Fruit fly (Drosophila melanogaster) whole organism, pupa: ENCODE measurements around the gene Sdhaf3.

Source experiments
- CG10348 ChIP-seq: fragments of 200-800 bp; sonication (Bioruptor generic); IDR thresholded peaks from 2 replicates; pipeline ENCODE4 v1.3.6; 2022; ENCODE audit warnings: missing biosample characterization, missing genetic modification characterization
- CG12605 ChIP-seq: fragments of 200-800 bp; sonication (Bioruptor generic); IDR thresholded peaks from 2 replicates; pipeline ENCODE4 v1.3.6; 2022; ENCODE audit warnings: missing biosample characterization, missing genetic modification characterization
- CG13204 ChIP-seq: fragments of 200-800 bp; sonication (Bioruptor generic); optimal IDR thresholded peaks from 2 replicates; lab custom pipeline; 2018; ENCODE audit warnings: missing biosample characterization, mild to moderate bottlenecking, missing genetic modification characterization, moderate library complexity
- CG14655 ChIP-seq: fragments of 200-800 bp; sonication (Bioruptor generic); optimal IDR thresholded peaks from 3 replicates; lab custom pipeline; 2017; ENCODE audit warnings: mild to moderate bottlenecking, missing biosample characterization, missing genetic modification reagents, missing genetic modification characterization
- CG15710 ChIP-seq: fragments of 200-800 bp; sonication (Bioruptor generic); optimal IDR thresholded peaks from 2 replicates; lab custom pipeline; 2018; ENCODE audit warnings: missing biosample characterization, mild to moderate bottlenecking, missing genetic modification characterization, moderate library complexity
- CG17806 ChIP-seq: fragments of 200-800 bp; sonication (Bioruptor generic); optimal IDR thresholded peaks from 2 replicates; lab custom pipeline; 2018; ENCODE audit warnings: missing biosample characterization, mild to moderate bottlenecking, missing genetic modification characterization, moderate library complexity
- CG32121 ChIP-seq: fragments of 200-800 bp; sonication (Bioruptor generic); IDR thresholded peaks from 2 replicates; pipeline ENCODE4 v1.3.6; 2022; ENCODE audit warnings: missing biosample characterization, missing genetic modification characterization
- CG34367 ChIP-seq: fragments of 200-800 bp; sonication (Bioruptor generic); optimal IDR thresholded peaks from 2 replicates; lab custom pipeline; 2018; ENCODE audit warnings: missing biosample characterization, mild to moderate bottlenecking, missing genetic modification characterization
- CG4496 ChIP-seq: fragments of 200-800 bp; sonication (Bioruptor generic); IDR thresholded peaks from 3 replicates; pipeline ENCODE4 v1.3.6; 2022; ENCODE audit warnings: missing biosample characterization, missing genetic modification characterization
- CG8159 ChIP-seq: fragments of 200-800 bp; sonication (Bioruptor generic); optimal IDR thresholded peaks from 3 replicates; lab custom pipeline; 2018; ENCODE audit warnings: missing biosample characterization, mild to moderate bottlenecking, missing genetic modification characterization, moderate library complexity
- CG8301 ChIP-seq: fragments of 200-800 bp; sonication (Bioruptor generic); optimal IDR thresholded peaks from 2 replicates; lab custom pipeline; 2018; ENCODE audit warnings: missing biosample characterization, mild to moderate bottlenecking, missing genetic modification characterization
- CG9948 ChIP-seq: fragments of 200-800 bp; sonication (Bioruptor generic); optimal IDR thresholded peaks from 2 replicates; lab custom pipeline; 2018; ENCODE audit warnings: missing biosample characterization, mild to moderate bottlenecking, missing genetic modification characterization, moderate library complexity
- D1 ChIP-seq: fragments of 200-800 bp; sonication (Bioruptor generic); optimal IDR thresholded peaks from 2 replicates; lab custom pipeline; 2018; ENCODE audit warnings: missing biosample characterization, mild to moderate bottlenecking, missing genetic modification characterization, moderate library complexity
- EcR ChIP-seq: fragments of 200-800 bp; sonication (Bioruptor generic); optimal IDR thresholded peaks from 3 replicates; lab custom pipeline; 2019; ENCODE audit warnings: missing biosample characterization, missing genetic modification characterization, mild to moderate bottlenecking, moderate library complexity, missing genetic modification reagents
- Ets98B ChIP-seq: fragments of 200-800 bp; sonication (Bioruptor generic); IDR thresholded peaks from 2 replicates; pipeline ENCODE4 v1.3.6; 2022; ENCODE audit warnings: missing biosample characterization, missing genetic modification characterization
- Pif1A ChIP-seq: fragments of 200-800 bp; sonication (Bioruptor generic); optimal IDR thresholded peaks from 3 replicates; lab custom pipeline; 2016; ENCODE audit warnings: missing biosample characterization, missing genetic modification characterization
- Pif1B ChIP-seq: fragments of 200-800 bp; sonication (Bioruptor generic); optimal IDR thresholded peaks from 3 replicates; lab custom pipeline; 2016; ENCODE audit warnings: missing biosample characterization, missing genetic modification characterization
- Snoo ChIP-seq: fragments of 200-800 bp; sonication (Bioruptor generic); optimal IDR thresholded peaks from 3 replicates; lab custom pipeline; 2017; ENCODE audit warnings: missing biosample characterization, mild to moderate bottlenecking, missing genetic modification characterization, inconsistent platforms
- fd96Ca ChIP-seq: fragments of 200-800 bp; sonication (Bioruptor generic); IDR thresholded peaks from 3 replicates; pipeline ENCODE4 v1.3.6; 2022; ENCODE audit warnings: missing biosample characterization, missing genetic modification characterization
- gl ChIP-seq: fragments of 200-800 bp; sonication (Bioruptor generic); optimal IDR thresholded peaks from 2 replicates; lab custom pipeline; 2018; ENCODE audit warnings: missing biosample characterization, mild to moderate bottlenecking, missing genetic modification characterization
- rn ChIP-seq: fragments of 200-800 bp; sonication (Bioruptor generic); IDR thresholded peaks from 2 replicates; pipeline ENCODE4 v1.3.6; 2022; ENCODE audit warnings: missing biosample characterization, missing genetic modification characterization

Gene Sdhaf3

DNA sequence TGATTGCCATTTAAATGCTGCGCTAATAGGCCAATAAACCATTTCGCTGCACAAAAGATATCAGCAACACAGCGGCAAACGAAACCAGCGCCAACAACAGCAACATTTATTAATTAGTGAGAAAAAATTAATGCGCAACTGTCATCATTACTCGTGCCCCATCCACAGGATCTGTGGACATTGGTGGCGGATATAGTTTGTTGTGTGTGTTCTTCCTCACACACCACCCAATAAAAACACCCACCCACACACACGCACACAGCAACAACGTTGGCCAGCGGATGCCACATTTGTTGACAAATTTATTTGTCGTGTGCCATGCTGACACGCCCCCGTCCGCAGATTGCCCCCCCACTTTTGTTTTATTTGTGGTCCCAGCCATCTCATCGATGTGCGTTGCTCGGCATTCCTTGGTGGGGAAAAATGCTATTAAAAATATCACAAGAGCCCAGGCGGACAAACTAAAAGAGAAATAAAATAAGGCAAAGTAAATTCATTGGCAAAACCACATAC is 36.0 kb upstream of the Sdhaf3 start:
- TF ChIP-seq CG34367 (tag; lab: Kevin White, UChicago) = no peak
- no peak for TF ChIP-seq CG9948 (tag; lab: Kevin White, UChicago)
- TF ChIP-seq Pif1B (GFP tag; lab: Kevin White, UChicago) = no peak
- no peak for TF ChIP-seq Ets98B (GFP tag; lab: Robert Waterston, UW)
- no peak for TF ChIP-seq CG13204
- TF ChIP-seq EcR (GFP tag; lab: Kevin White, UChicago) = no peak

- TF ChIP-seq CG4496 (GFP tag; lab: Robert Waterston, UW) = no peak
- TF ChIP-seq CG12605 (GFP tag; lab: Robert Waterston, UW) = no peak
- no peak for TF ChIP-seq CG34367 (tag; lab: Kevin White, UChicago)
- TF ChIP-seq CG17806 (tag; lab: Kevin White, UChicago) = no peak
- TF ChIP-seq CG15710 = no peak
- no peak for TF ChIP-seq CG14655
- no peak for TF ChIP-seq D1 (tag; lab: Kevin White, UChicago)
- TF ChIP-seq CG10348 (GFP tag; lab: Robert Waterston, UW) = no peak
- no peak for TF ChIP-seq CG9948 (tag; lab: Kevin White, UChicago)
- no peak for TF ChIP-seq CG8159 (tag; lab: Kevin White, UChicago)
- no peak for TF ChIP-seq gl
Measured at dm6 chr3R:16510128-16510527, 27.9 kb upstream of the Sdhaf3 start.

- TF ChIP-seq EcR (GFP tag; lab: Kevin White, UChicago) (peak; percentile 56), CG17806 (tag; lab: Kevin White, UChicago) (no peak), CG13204 (peak; percentile 45)
Measured at dm6 chr3R:16507706-16508105, 25.5 kb upstream of the Sdhaf3 start.

dm6 chr3R:16504541-16504940 is 22.3 kb upstream of the Sdhaf3 start:
- TF ChIP-seq Pif1B (GFP tag; lab: Kevin White, UChicago) (no peak), Pif1A (GFP tag; lab: Kevin White, UChicago) (no peak), CG17806 (tag; lab: Kevin White, UChicago) (no peak), CG12605 (GFP tag; lab: Robert Waterston, UW) (no peak), fd96Ca (GFP tag; lab: Robert Waterston, UW) (no peak), Ets98B (GFP tag; lab: Robert Waterston, UW) (no peak), Snoo (tag; lab: Kevin White, UChicago) (no peak), CG14655 (no peak), CG9948 (tag; lab: Kevin White, UChicago) (no peak), CG15710 (no peak), gl (no peak), rn (GFP tag; lab: Robert Waterston, UW) (no peak)

dm6 chr3R:16502595-16503305 is 20.5 kb upstream of the Sdhaf3 start, which contains the start of gene CG42342:
CG42342 (plus strand) TSS chr3R:16502770.
- TF ChIP-seq CG13204 = peak; percentile 8
- no peak for TF ChIP-seq CG10348 (GFP tag; lab: Robert Waterston, UW)
- peak; percentile 12; the same call in 1 of the 2 replicates for TF ChIP-seq CG12605 (GFP tag; lab: Robert Waterston, UW)
- TF ChIP-seq, all 21 proteins: peak for 2

DNA sequence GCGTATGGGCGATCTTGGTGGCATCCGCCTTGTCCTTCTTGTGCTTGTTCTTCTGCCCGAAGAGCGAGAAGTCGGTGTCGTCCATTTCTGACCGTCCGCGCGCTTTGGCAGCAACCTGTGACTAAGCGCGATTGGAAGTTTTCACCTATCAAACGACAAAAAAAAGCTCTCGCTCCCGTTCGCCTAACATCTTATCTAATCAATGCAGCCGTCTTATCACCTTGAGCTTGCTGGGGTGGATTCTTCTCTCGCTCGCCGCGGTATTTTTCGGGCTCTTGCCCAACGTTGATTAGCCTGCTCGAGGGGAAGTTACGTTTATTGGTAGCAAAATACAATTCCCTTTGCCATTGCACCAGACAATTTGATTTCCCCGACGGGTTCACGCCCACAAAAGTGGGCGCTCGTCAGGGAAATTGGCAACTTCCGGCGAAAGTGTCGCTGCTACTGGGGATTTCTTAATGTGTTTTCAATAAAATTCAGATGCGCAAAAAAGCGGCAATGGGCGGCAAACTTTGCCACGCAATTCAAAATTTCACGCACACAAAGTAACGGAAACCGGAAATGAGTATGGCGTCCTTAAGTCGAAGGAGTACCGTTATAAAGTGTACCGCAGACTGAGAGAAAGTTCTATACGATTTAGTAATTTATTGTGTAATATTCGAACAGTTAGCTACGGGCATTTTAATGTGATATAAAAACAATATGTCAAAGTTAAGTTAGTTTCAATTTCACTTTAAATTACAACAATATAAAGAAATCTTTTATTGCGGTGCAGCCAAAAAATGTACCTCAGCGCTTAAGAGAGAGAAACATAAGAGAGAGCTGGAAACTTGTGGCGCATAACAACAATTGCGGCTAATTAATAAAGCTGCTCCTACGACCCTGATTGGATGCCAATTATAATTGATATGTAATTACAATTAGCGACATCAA is 18.9 kb upstream of the Sdhaf3 start, which contains the start of gene Decay:
TSS of gene Decay (minus strand) at position 132 of the 933 bp plus-strand sequence.
- TF ChIP-seq Snoo (tag; lab: Kevin White, UChicago) = peak; percentile 34
- peak; percentile 14 for TF ChIP-seq Pif1B (GFP tag; lab: Kevin White, UChicago)
- TF ChIP-seq rn (GFP tag; lab: Robert Waterston, UW) = no peak
- peak; percentile 37 for TF ChIP-seq CG8301
- 0 out of 3 replicates have a peak, but pooled peaks have one; percentile 8 for TF ChIP-seq CG4496 (GFP tag; lab: Robert Waterston, UW)
- TF ChIP-seq CG32121 (GFP tag; lab: Robert Waterston, UW) = no peak
- no peak for TF ChIP-seq CG9948 (tag; lab: Kevin White, UChicago)
- no peak for TF ChIP-seq CG34367 (tag; lab: Kevin White, UChicago)
- peak; percentile 54 for TF ChIP-seq Pif1A (GFP tag; lab: Kevin White, UChicago)
- peak; percentile 29 for TF ChIP-seq CG14655
